Fruit fly (Drosophila melanogaster) Kc167 (cell line): ENCODE results near the gene CG12301.

ENCODE experiments used
- Myc ChIP-seq: fragments of >200 bp; optimal IDR thresholded peaks from 2 replicates; lab custom pipeline; 2017; ENCODE audit warnings: missing external identifiers
- Sin3A ChIP-seq: fragments of >200 bp; optimal IDR thresholded peaks from 2 replicates; lab custom pipeline; 2018; ENCODE audit warnings: missing external identifiers
- h ChIP-seq: fragments of >200 bp; optimal IDR thresholded peaks from 3 replicates; lab custom pipeline; 2018; ENCODE audit warnings: missing external identifiers
- insv ChIP-seq: fragments of >200 bp; optimal IDR thresholded peaks from 3 replicates; lab custom pipeline; 2018; ENCODE audit warnings: missing external identifiers
- psq ChIP-seq: fragments of >200 bp; optimal IDR thresholded peaks from 2 replicates; lab custom pipeline; 2017; ENCODE audit warnings: missing external identifiers
- ttk ChIP-seq: sonication (Bioruptor generic); optimal IDR thresholded peaks from 2 replicates; lab custom pipeline; 2017; ENCODE audit warnings: missing external identifiers

- TF ChIP-seq Sin3A (lab: Kevin White, UChicago) (no peak), h (lab: Kevin White, UChicago) (no peak), psq (no peak), ttk (lab: Kevin White, UChicago) (no peak), insv (lab: Kevin White, UChicago) (no peak), Myc (no peak)
Observed at dm6 chr3L:15533402-15534129, 47.0 kb upstream of the CG12301 start.
